Worm (Caenorhabditis elegans): ENCODE measurements around the gene syd-1.

syd-1 gene

DNA sequence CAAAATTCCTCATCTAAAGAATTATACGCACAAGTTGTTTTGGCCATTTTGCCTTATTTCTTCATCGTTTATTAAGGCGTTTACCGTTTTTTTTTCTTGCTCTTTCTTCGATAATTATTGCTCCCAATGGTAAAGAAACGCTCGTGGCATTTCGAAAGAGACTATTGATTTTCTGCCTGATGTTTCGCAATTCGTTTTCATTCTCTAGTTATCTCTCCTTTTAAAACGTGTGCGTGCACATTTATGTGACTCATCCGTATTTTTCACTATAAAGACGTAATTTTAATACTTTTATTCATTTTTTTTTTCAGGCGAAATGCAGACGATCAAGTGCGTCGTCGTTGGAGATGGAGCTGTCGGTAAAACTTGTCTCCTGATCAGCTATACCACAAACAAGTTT, 21.4 kb upstream of the syd-1 start, which contains the start of gene cdc-42:
Gene cdc-42, plus strand, starts transcription at position 312 of the 400 bp plus-strand sequence.
- no peak for TF ChIP-seq unc-62 (GFP tag; optimal IDR thresholded peaks at IDR 0.05)

DNA sequence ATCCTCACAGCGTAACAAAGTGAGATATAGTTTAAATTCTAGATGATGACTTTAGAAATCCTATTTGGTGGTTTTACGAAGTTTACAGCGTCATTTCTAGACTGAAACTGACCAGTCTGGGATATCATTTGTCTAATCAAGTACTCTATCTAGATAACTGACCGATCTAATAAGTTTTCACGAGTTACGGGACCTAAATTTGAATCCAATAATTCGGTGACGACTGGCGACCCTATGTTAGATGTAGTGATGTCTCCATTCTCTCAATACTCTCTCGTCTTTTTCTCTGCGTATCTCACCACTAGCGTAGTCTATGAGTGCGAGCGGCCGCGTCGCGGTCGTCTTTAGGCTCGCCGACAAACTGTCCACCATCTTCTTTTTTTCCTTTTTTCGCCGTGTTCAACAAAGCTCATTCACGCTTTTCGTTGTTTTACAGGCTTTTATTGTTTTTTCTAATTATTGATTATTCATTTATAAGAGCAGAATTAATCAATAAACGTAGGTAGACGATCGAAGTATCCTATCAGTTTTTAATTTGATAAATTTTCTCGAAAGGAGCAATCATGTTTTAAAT, 20.7 kb upstream of the syd-1 start:
- TF ChIP-seq unc-62 (GFP tag; optimal IDR thresholded peaks at IDR 0.05) = no peak

DNA sequence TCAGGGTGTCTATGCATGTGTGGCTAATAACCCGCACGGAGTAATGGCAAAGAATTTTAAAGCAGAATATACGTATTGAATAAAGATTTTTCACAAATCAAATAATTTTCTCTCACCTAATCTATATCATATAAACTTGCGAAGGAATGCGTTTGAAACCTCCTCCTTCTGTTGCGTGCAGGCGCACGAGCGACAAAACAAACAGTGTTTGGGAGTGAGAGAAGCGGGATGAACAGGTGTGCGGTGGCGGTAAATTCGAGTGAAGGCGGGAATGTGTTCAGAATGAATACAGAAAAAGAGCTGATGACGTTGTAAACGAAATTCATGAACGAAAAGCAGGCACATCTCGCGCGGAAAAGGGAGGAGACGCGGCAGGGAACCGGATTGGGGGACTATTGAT, 19.6 kb upstream of the syd-1 start:
- TF ChIP-seq unc-62 (GFP tag; optimal IDR thresholded peaks at IDR 0.05) = no peak

DNA sequence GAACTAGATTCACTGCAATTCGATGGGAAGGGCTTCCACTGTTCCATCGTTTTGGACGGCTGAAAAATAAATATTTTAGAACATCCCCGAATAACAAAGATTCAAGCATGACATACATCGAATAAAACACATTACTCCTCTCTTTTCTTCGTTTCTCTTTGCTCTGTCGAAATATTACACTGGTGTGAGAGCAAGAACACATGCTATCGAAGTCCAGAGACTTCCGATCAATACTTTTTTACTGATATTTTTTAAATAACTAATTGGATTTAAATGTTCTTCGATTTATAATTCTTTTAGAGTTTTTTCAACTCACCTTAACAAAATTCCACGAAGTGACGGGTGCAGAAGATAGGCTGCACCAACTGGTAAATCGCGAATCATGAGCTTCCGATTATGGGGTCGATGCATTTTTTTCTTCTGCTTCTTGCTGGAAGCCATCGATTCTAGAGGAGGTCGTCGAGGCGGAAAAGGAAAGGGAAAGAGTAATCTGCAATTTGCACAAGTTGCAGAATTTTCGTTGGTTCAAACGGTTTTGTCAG, 18.6 kb upstream of the syd-1 start, which contains the start of the genes oig-4 and R07G3.7:
Gene oig-4, plus strand, starts transcription at position 301 of the 542 bp plus-strand sequence.
Gene R07G3.7, minus strand, starts transcription at position 492 of the 542 bp plus-strand sequence.
- no peak for TF ChIP-seq unc-62 (GFP tag; optimal IDR thresholded peaks at IDR 0.05)

DNA sequence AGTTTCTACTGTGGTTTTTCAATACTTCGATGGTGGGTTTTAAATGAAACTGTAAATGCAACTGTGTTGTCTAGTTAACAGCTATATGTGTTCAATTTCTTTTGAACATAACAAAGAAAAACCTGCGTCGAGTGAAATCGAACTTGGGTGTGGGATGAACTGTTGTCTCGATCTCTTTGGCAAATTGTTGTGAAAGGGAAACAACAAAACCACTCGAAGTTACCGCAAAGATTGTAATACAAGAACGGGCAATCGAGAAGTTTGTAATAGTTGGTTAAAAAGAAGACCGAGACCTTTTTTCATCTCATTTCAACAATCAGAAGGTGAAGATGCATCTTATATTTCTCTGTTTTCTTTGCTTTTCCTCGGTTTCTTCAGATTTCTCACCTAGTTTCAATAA, 13.2 kb upstream of the syd-1 start, which contains the start of gene lips-17:
Gene lips-17, plus strand, starts transcription at position 301 of the 400 bp plus-strand sequence.
- no peak for TF ChIP-seq unc-62 (GFP tag; optimal IDR thresholded peaks at IDR 0.05)

DNA sequence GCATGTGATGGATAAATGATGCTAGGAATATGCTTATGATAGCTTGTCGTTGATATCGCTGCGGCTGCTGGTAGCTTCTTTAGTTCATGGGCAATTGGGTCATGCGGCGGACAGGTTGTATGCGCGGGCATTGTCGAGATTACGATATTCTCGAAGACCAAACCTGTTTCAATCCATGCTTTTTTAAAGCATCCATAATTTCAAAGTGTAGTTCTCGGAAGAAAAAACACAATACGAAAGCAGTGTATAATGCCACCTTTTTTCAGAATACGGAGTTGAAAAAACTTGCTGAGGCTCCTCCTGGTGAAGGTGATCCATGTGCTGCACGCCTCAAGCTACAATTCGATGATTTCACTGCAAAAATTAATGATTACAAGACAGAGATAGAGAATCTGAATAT, 10.6 kb upstream of the syd-1 start, which contains the start of gene osm-8:
Gene osm-8, minus strand, starts transcription at position 101 of the 400 bp plus-strand sequence.
- TF ChIP-seq unc-62 (GFP tag; optimal IDR thresholded peaks at IDR 0.05) = no peak

DNA sequence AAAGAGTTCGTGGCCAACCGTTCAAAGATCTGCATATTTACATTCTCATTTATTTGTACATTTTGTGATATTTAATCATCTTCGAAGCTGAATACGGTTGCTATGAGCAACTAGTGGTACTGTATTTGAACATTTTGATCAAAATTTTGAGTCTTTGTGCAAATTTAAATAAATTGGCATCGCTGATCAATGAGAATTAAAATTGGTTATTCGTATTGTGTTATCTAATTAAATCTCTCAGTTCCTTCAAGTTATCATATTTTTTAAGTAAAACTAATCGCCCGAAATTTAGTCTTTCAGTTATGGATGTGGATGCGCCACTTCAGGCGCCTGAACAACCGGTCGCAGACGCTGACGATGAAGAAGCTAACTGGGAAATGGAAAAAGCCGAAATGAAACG, 4.6 kb upstream of the syd-1 start, which contains the start of gene npp-21:
Gene npp-21, plus strand, starts transcription at position 301 of the 400 bp plus-strand sequence.
- no peak for TF ChIP-seq unc-62 (GFP tag; optimal IDR thresholded peaks at IDR 0.05)

DNA sequence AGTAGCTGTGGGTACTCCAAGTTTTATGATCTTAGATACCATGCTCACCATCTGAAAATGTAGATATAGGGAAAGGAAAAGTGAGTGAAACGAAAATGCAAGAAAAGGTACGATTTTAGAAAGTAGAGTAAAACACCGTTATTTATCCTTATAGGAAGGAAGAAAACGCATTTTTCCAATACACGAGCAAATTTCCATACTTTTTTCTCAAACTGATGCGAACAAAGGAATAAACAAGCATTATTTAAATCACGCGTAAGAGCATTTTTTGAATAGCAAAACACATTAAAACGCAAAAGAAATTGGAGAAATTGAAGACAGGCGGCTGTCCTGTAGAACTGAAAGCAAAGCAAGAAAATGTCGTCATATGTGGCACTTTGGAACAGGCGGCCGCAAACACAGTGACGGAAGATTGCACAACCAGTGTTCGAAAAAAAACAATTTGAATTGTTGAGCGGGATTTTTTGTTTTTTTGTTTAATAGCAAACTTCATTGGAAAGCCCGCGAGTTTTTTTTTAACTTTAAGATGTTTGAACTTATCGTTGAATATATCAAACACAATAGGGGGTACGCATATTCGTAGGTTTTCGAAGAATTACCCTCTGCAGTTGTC, 4.1 kb upstream of the syd-1 start, which contains the start of gene pgam-5:
Gene pgam-5, minus strand, starts transcription at position 51 of the 613 bp plus-strand sequence.
- no peak for TF ChIP-seq unc-62 (GFP tag; optimal IDR thresholded peaks at IDR 0.05)

DNA sequence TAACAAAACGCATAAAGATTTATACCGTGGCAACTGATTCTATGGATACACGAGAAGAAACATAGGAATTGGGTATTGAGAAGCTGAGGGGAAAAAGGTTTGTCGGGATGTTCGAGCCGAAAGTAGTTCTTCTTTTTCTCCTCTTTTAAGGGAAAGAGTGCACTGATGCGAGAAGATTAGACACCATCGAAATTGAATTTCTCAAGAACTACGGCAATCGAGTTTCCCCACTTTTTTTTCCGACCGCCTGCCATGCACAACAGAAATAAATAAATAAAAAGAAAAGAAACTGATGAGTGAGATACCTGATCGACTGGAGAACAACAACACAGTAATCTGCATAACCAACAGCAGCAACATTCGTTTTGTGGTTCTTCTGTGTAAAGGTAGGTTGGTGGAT, 450 bp downstream of the syd-1 start:
- no peak for TF ChIP-seq unc-62 (GFP tag; optimal IDR thresholded peaks at IDR 0.05)

DNA sequence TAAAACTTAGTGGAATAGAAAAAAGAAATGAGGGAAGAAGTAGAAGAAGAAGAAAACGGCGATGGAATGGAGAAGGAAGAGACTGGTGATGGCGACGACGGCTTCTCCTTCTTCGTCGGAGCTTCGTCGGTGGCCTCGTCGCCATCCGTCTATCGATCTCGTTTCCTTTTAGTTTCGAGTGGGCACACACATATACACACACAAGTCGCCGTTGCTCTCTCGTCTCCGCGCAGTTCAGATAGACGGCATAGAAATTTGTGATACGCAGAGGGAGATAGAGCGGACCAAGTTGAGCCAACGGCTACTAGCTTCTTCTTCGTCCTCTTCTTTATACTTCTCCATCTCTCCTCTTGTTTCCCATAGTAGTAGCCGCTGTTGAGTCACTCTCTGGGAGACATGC, 1.5 kb downstream of the syd-1 start:
- TF ChIP-seq unc-62 (GFP tag; optimal IDR thresholded peaks at IDR 0.05) = no peak

DNA sequence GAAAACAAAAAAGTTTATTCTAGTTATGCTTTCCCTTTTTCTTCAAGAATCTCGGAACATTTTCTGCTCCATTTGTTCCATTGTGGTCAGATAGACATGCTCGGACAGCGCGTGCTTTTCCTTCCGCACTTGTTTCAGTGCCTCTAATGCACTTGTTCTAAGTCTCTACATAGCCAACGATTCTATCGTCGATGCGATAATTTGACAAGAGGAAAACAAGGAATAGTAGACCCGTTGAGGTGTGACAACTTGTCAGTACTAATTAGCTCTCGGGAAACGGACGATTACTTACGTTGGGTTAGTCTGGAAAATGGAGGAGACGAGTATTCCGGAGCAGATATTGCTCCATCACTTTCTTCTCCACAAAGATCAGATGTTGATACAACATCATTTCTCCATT, 6.4 kb downstream of the syd-1 start:
- no peak for TF ChIP-seq unc-62 (GFP tag; optimal IDR thresholded peaks at IDR 0.05)

DNA sequence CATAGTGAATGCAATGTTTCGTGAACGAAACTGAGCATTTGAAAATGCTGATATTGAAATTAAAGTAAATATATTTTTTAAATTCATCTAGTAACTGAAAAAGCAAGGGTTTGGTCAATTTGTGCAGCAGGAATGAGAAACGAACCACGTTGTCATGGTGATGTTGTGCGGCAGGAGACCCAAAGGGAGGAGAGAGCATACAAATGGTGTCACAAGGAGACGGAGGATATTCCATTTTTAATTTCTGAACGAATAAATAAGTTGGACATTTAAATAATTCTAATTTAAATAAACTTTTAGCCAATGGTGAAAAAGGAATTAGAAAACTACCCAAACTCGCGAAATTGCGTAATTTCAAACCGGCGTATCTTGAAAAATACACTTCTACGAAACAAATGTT, 11.2 kb downstream of the syd-1 start, which contains the start of gene mks-3:
Gene mks-3, minus strand, starts transcription at position 101 of the 400 bp plus-strand sequence.
- no peak for TF ChIP-seq unc-62 (GFP tag; optimal IDR thresholded peaks at IDR 0.05)

DNA sequence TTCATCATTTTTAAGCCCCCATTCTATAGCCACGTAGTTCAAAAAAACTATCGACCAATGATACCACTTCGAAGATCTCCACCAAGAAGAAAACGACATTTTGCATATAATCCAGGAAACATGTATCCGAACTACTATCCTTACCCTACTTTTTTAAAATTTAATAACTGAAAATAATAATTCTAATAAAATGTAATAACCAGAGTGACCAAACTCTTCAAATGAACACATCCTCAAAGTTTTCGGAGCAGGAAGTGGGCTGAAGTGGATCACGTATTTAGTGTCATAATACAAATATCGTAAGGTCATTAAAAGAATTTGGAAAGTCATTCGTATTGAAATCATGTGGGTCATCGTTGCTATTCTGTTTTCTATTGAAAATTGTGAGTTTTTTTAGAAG, 17.3 kb downstream of the syd-1 start, which contains the start of gene F35D2.6:
Gene F35D2.6, plus strand, starts transcription at position 301 of the 400 bp plus-strand sequence.
- no peak for TF ChIP-seq unc-62 (GFP tag; optimal IDR thresholded peaks at IDR 0.05)

DNA sequence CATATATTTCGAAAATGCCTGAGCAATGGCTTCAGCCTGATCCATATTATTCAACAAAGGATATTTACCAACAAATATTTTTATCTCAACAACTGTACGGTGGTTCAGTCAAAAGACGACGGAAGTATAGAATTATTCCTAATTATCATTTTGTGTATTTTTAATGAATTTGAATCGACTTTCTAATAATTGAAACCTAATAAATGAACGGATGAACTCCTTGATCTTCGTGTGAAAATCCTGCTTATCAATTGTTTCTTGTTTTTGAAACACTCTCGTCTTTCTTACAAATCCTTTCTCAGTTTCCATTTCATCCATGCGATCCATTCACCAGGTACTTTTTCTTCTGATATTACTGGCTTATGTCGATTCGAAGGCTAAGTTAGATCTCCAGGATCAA, 19.1 kb downstream of the syd-1 start, which contains the start of gene F35D2.1:
Gene F35D2.1, plus strand, starts transcription at position 301 of the 400 bp plus-strand sequence.
- no peak for TF ChIP-seq unc-62 (GFP tag; optimal IDR thresholded peaks at IDR 0.05)

DNA sequence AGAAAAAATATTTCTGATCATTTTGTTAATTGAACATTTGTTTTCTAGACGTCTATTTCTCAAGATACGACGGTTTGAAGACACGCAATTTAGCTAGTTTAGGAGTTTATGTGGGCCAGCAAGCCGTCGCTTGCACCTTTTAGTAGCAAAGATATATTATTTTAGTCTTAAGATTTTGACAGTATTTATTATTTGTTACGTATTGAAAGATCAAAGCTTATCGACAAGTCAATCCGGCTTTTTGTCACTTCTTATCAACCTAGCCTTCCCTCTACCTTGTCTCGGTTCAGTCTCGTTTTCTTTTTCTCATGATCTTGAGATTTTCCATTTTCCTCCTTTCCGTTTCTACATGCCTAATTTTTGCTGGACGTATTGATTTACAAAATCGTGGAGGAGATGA, 20.6 kb downstream of the syd-1 start, which contains the start of gene F35D2.2:
Gene F35D2.2, plus strand, starts transcription at position 301 of the 400 bp plus-strand sequence.
- TF ChIP-seq unc-62 (GFP tag; optimal IDR thresholded peaks at IDR 0.05) = no peak

DNA sequence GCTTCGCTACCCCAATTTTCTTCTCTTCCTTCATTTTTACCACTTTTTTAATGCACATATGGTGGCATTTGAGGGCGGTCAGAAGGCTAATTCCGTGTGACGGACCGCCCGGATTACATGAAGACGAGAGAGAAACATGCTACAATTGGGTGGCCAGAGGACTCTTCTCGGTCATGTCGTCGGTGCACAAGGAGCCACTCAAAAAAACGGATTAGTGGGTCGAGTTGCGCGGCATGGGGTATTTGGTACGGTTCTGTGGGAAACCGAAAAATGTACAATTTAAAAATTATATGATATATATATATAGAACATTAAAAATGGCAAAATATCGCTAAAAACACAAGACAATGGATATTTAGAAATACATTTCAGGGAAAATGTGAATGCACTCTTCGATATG, 23.9 kb downstream of the syd-1 start:
- TF ChIP-seq unc-62 (GFP tag; optimal IDR thresholded peaks at IDR 0.05) = no peak
